Worm (Caenorhabditis elegans) whole organism, L3 larva: ENCODE results near the gene lido-10.
A peak's percentile ranks its signal among the peaks of the same experiment; 100 is the strongest.

Experiments
- egl-27 ChIP-seq: sonication (generic microtip); optimal IDR thresholded peaks from 4 replicates; lab custom pipeline; 2017; ENCODE audit warnings: missing biosample characterization, missing genetic modification reagents, missing genetic modification characterization
- hmg-11 ChIP-seq: sonication (generic microtip); optimal IDR thresholded peaks from 2 replicates; lab custom pipeline; 2016; ENCODE audit warnings: missing genetic modification characterization, missing compliant biosample characterization
- nhr-237 ChIP-seq: fragments of 150-350 bp; optimal IDR thresholded peaks from 2 replicates; lab custom pipeline; 2014; ENCODE audit warnings: missing biosample characterization, missing genetic modification characterization
- pha-4 ChIP-seq: fragments of 150-350 bp; optimal IDR thresholded peaks from 2 replicates; lab custom pipeline; 2014; ENCODE audit warnings: missing biosample characterization, missing genetic modification reagents, missing genetic modification characterization

DNA sequence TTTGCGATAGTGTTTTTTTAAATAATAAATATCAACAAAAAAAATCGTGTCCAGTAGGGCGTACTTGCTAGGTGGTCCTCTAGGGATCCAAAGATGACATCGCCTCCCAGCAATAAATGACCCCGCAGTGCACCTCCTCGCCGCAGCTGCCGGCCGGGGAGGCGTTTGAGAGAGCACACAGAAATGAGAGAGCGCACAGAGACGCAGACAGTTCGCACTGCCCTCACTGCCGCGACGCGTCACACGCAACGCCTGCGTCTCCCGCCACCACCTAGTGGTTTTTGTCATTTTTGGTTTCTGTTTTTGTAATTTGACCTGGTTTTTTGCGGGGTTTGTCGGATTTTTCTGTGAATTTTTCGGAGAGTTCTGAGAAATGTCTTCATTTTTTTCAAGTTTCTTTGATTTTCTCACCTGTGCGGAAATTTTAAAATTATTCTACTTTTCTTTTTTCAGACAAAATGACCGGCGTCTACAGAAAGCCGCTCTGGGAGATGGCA lies 14.4 kb upstream of the lido-10 start, which contains the start of gene lido-7:
- TF ChIP-seq nhr-237 (tag; lab: Kevin White, UChicago): no peak
- peak; percentile 64 for TF ChIP-seq hmg-11 (tag; lab: Kevin White, UChicago)
- TF ChIP-seq egl-27: no peak
- TF ChIP-seq pha-4 (tag; lab: Kevin White, UChicago): peak; percentile 44
